Worm (Caenorhabditis elegans) whole organism, late embryonic: ENCODE measurements around the gene T05B4.13.

ENCODE experiments used
- C08G9.2 ChIP-seq: sonication (generic microtip); optimal IDR thresholded peaks from 2 replicates; lab custom pipeline; 2016; ENCODE audit warnings: mild to moderate bottlenecking, missing genetic modification characterization, moderate library complexity, missing compliant biosample characterization
- K02D7.2 ChIP-seq: sonication (generic microtip); optimal IDR thresholded peaks from 2 replicates; lab custom pipeline; 2017; ENCODE audit warnings: mild to moderate bottlenecking, missing genetic modification characterization, missing compliant biosample characterization
- K09A11.1 ChIP-seq: sonication (generic microtip); optimal IDR thresholded peaks from 2 replicates; lab custom pipeline; 2017; ENCODE audit warnings: antibody characterized with exemption, mild to moderate bottlenecking, missing genetic modification characterization, missing compliant biosample characterization; ENCODE audit not compliant: insufficient read depth
- T23F11.4 ChIP-seq: fragments of 200-800 bp; sonication (Bioruptor generic); optimal IDR thresholded peaks from 2 replicates; lab custom pipeline; 2018; ENCODE audit warnings: mild to moderate bottlenecking, missing genetic modification characterization, missing compliant biosample characterization
- Y22D7AL.16 ChIP-seq: sonication (generic microtip); optimal IDR thresholded peaks from 2 replicates; lab custom pipeline; 2016; ENCODE audit warnings: missing genetic modification characterization, missing compliant biosample characterization
- ceh-14 ChIP-seq: sonication (generic microtip); optimal IDR thresholded peaks from 2 replicates; lab custom pipeline; 2016; ENCODE audit warnings: missing genotype, missing genetic modification characterization, missing compliant biosample characterization
- ceh-18 ChIP-seq: sonication (generic microtip); optimal IDR thresholded peaks from 2 replicates; lab custom pipeline; 2016; ENCODE audit warnings: missing genetic modification characterization, missing compliant biosample characterization
- ceh-22 ChIP-seq: sonication (generic microtip); optimal IDR thresholded peaks from 2 replicates; lab custom pipeline; 2017; ENCODE audit warnings: missing biosample characterization, missing genetic modification characterization
- ceh-24 ChIP-seq: sonication (generic microtip); optimal IDR thresholded peaks from 2 replicates; lab custom pipeline; 2016; ENCODE audit warnings: mild to moderate bottlenecking, missing genetic modification characterization, missing compliant biosample characterization
- ceh-31 ChIP-seq: sonication (generic microtip); optimal IDR thresholded peaks from 2 replicates; lab custom pipeline; 2016; ENCODE audit warnings: missing genetic modification characterization, missing compliant biosample characterization
- ceh-34 ChIP-seq: sonication (generic microtip); optimal IDR thresholded peaks from 2 replicates; lab custom pipeline; 2016; ENCODE audit warnings: mild to moderate bottlenecking, missing genetic modification characterization, missing compliant biosample characterization
- ceh-45 ChIP-seq: fragments of 200-800 bp; sonication (Bioruptor generic); IDR thresholded peaks from 2 replicates; pipeline ENCODE4 v1.3.6; 2022; ENCODE audit warnings: missing genetic modification reagents, missing genetic modification characterization, missing compliant biosample characterization
- ceh-48 ChIP-seq: sonication (generic microtip); optimal IDR thresholded peaks from 2 replicates; lab custom pipeline; 2016; ENCODE audit warnings: missing genetic modification characterization, inconsistent platforms, missing compliant biosample characterization
- ceh-6 ChIP-seq: fragments of 200-800 bp; sonication (Bioruptor generic); optimal IDR thresholded peaks from 2 replicates; lab custom pipeline; 2018; ENCODE audit warnings: mild to moderate bottlenecking, missing genetic modification characterization, missing compliant biosample characterization
- ceh-9 ChIP-seq: sonication (generic microtip); optimal IDR thresholded peaks from 2 replicates; lab custom pipeline; 2016; ENCODE audit warnings: mild to moderate bottlenecking, missing genetic modification characterization, inconsistent platforms, missing compliant biosample characterization
- che-1 ChIP-seq: sonication (generic microtip); optimal IDR thresholded peaks from 2 replicates; lab custom pipeline; 2016; ENCODE audit warnings: mild to moderate bottlenecking, missing genetic modification characterization, missing compliant biosample characterization
- elt-2 ChIP-seq: sonication (generic microtip); optimal IDR thresholded peaks from 2 replicates; lab custom pipeline; 2016; ENCODE audit warnings: missing genetic modification reagents, missing genetic modification characterization, missing compliant biosample characterization
- elt-4 ChIP-seq: sonication (generic microtip); optimal IDR thresholded peaks from 2 replicates; lab custom pipeline; 2016; ENCODE audit warnings: missing genetic modification characterization, missing compliant biosample characterization
- ets-4 ChIP-seq: sonication (generic microtip); optimal IDR thresholded peaks from 2 replicates; lab custom pipeline; 2016; ENCODE audit warnings: missing genetic modification characterization, missing compliant biosample characterization
- eyg-1 ChIP-seq: sonication (generic microtip); optimal IDR thresholded peaks from 2 replicates; lab custom pipeline; 2016; ENCODE audit warnings: missing genotype, missing genetic modification characterization, missing compliant biosample characterization
- fkh-10 ChIP-seq: fragments of 150-350 bp; optimal IDR thresholded peaks from 2 replicates; lab custom pipeline; 2014; ENCODE audit warnings: missing biosample characterization, missing genetic modification reagents, missing genetic modification characterization
- fkh-6 ChIP-seq: sonication (generic microtip); optimal IDR thresholded peaks from 2 replicates; lab custom pipeline; 2016; ENCODE audit warnings: missing genetic modification characterization, missing compliant biosample characterization
- hlh-13 ChIP-seq: fragments of 200-800 bp; sonication (Bioruptor generic); optimal IDR thresholded peaks from 2 replicates; lab custom pipeline; 2018; ENCODE audit warnings: mild to moderate bottlenecking, missing genetic modification characterization, missing compliant biosample characterization
- hlh-15 ChIP-seq: sonication (generic microtip); optimal IDR thresholded peaks from 2 replicates; lab custom pipeline; 2016; ENCODE audit warnings: missing genetic modification characterization, missing compliant biosample characterization
- hlh-30 ChIP-seq: sonication (generic microtip); optimal IDR thresholded peaks from 2 replicates; lab custom pipeline; 2017; ENCODE audit warnings: antibody characterized with exemption, missing genetic modification characterization, missing compliant biosample characterization; ENCODE audit not compliant: insufficient read depth
- lim-6 ChIP-seq: sonication (generic microtip); optimal IDR thresholded peaks from 2 replicates; lab custom pipeline; 2016; ENCODE audit warnings: missing genetic modification characterization, missing compliant biosample characterization
- madf-2 ChIP-seq: sonication (generic microtip); optimal IDR thresholded peaks from 2 replicates; lab custom pipeline; 2017; ENCODE audit warnings: missing genetic modification characterization, missing compliant biosample characterization
- nfya-1 ChIP-seq: sonication (generic microtip); optimal IDR thresholded peaks from 2 replicates; lab custom pipeline; 2017; ENCODE audit warnings: missing genetic modification characterization, mild to moderate bottlenecking, missing compliant biosample characterization, antibody characterized with exemption, moderate library complexity
- nhr-232 ChIP-seq: sonication (generic microtip); optimal IDR thresholded peaks from 2 replicates; lab custom pipeline; 2016; ENCODE audit warnings: missing genetic modification characterization, missing compliant biosample characterization
- npax-4 ChIP-seq: sonication (generic microtip); optimal IDR thresholded peaks from 2 replicates; lab custom pipeline; 2016; ENCODE audit warnings: missing genetic modification characterization, missing compliant biosample characterization
- odd-2 ChIP-seq: sonication (generic microtip); optimal IDR thresholded peaks from 2 replicates; lab custom pipeline; 2017; ENCODE audit warnings: antibody characterized with exemption, mild to moderate bottlenecking, missing genetic modification characterization, missing compliant biosample characterization
- pag-3 ChIP-seq: sonication (generic microtip); optimal IDR thresholded peaks from 2 replicates; lab custom pipeline; 2016; ENCODE audit warnings: missing compliant biosample characterization, missing genetic modification characterization, borderline replicate concordance
- pat-9 ChIP-seq: fragments of 200-800 bp; sonication (Bioruptor generic); optimal IDR thresholded peaks from 2 replicates; lab custom pipeline; 2018; ENCODE audit warnings: mild to moderate bottlenecking, missing genetic modification characterization, moderate library complexity, missing compliant biosample characterization
- pax-1 ChIP-seq: fragments of 150-350 bp; optimal IDR thresholded peaks from 2 replicates; lab custom pipeline; 2014; ENCODE audit warnings: missing biosample characterization, missing genetic modification characterization
- pha-4 ChIP-seq: fragments of 150-350 bp; optimal IDR thresholded peaks from 2 replicates; lab custom pipeline; 2018; ENCODE audit warnings: missing biosample characterization, missing genetic modification reagents, missing genetic modification characterization
- pqm-1 ChIP-seq: sonication (generic microtip); optimal IDR thresholded peaks from 2 replicates; lab custom pipeline; 2016; ENCODE audit warnings: missing genetic modification characterization, missing compliant biosample characterization
- pros-1 ChIP-seq: fragments of 150-350 bp; optimal IDR thresholded peaks from 2 replicates; lab custom pipeline; 2014; ENCODE audit warnings: missing biosample characterization, missing genetic modification reagents, missing genetic modification characterization
- sdc-2 ChIP-seq: sonication (generic microtip); optimal IDR thresholded peaks from 2 replicates; lab custom pipeline; 2016; ENCODE audit warnings: missing genotype, missing genetic modification characterization, missing compliant biosample characterization
- sox-2 ChIP-seq: fragments of 200-800 bp; sonication (Bioruptor generic); IDR thresholded peaks from 2 replicates; pipeline ENCODE4 v1.3.6; 2022; ENCODE audit warnings: missing genetic modification reagents, missing genetic modification characterization, missing compliant biosample characterization
- sox-4 ChIP-seq: sonication (generic microtip); optimal IDR thresholded peaks from 2 replicates; lab custom pipeline; 2017; ENCODE audit warnings: mild to moderate bottlenecking, missing genetic modification characterization, inconsistent platforms, missing compliant biosample characterization
- syd-9 ChIP-seq: sonication (generic microtip); optimal IDR thresholded peaks from 2 replicates; lab custom pipeline; 2016; ENCODE audit warnings: mild to moderate bottlenecking, missing genetic modification characterization, moderate library complexity, missing compliant biosample characterization
- tbx-7 ChIP-seq: sonication (generic microtip); optimal IDR thresholded peaks from 2 replicates; lab custom pipeline; 2016; ENCODE audit warnings: missing genotype, missing genetic modification characterization, missing compliant biosample characterization
- unc-3 ChIP-seq, 2 experiments: fragments of 200-800 bp in 1 of 2; sonication (Bioruptor generic) in 1 of 2; sonication (generic microtip) in 1 of 2; conservative IDR thresholded peaks in 1 of 2; optimal IDR thresholded peaks in 1 of 2; 2 replicates each; pipeline versions ENCODE4 v1.3.6 to Lab custom; 2016 to 2022; ENCODE audit warnings: missing compliant biosample characterization in 2 of 2, missing genetic modification characterization in 2 of 2, missing genetic modification reagents in 1 of 2
- zip-5 ChIP-seq: sonication (generic microtip); optimal IDR thresholded peaks from 2 replicates; lab custom pipeline; 2016; ENCODE audit warnings: missing genetic modification characterization, missing compliant biosample characterization

Gene T05B4.13

ce11 chrV:4157291-4157690 lies 30.0 kb upstream of the T05B4.13 start (continued):
- no peak for TF ChIP-seq tbx-7 (tag; lab: Kevin White, UChicago)
- TF ChIP-seq eyg-1, result no peak
- no peak for TF ChIP-seq madf-2 (tag; lab: Kevin White, UChicago)
- TF ChIP-seq zip-5 (tag; lab: Kevin White, UChicago), result no peak
- TF ChIP-seq pat-9 (tag; lab: Kevin White, UChicago), result no peak
- TF ChIP-seq Y22D7AL.16 (tag; lab: Kevin White, UChicago), result no peak
- TF ChIP-seq elt-2 (tag; lab: Kevin White, UChicago), result peak; percentile 96
- no peak for TF ChIP-seq ets-4 (tag; lab: Kevin White, UChicago)
- no peak for TF ChIP-seq T23F11.4 (GFP tag; lab: Kevin White, UChicago)

- TF ChIP-seq syd-9, result no peak
- TF ChIP-seq unc-3 (GFP tag; conservative IDR thresholded peaks at IDR 0.05; lab: Robert Waterston, UW), result no peak
- no peak for TF ChIP-seq unc-3 (tag; optimal IDR thresholded peaks at IDR 0.05; lab: Kevin White, UChicago)
These were observed 24.9 kb upstream of the T05B4.13 start, which contains the start of gene Y45G5AM.6 for ce11 chrV:4152200-4152599. Gene Y45G5AM.6, minus strand, starts transcription at chrV:4152300.

- TF ChIP-seq elt-4 (peak; percentile 66), pag-3 (tag; lab: Kevin White, UChicago) (peak; percentile 0), ceh-24 (tag; lab: Kevin White, UChicago) (no peak)
- TF ChIP-seq, all 69 proteins: peak for 2
These were observed 24.1 kb upstream of the T05B4.13 start for ce11 chrV:4151400-4151799.

- TF ChIP-seq pros-1 (tag; lab: Kevin White, UChicago) (no peak), elt-4 (no peak), ceh-31 (no peak), zip-5 (tag; lab: Kevin White, UChicago) (no peak), hlh-15 (no peak), K09A11.1 (tag; lab: Kevin White, UChicago) (no peak), T23F11.4 (GFP tag; lab: Kevin White, UChicago) (no peak), fkh-6 (tag; lab: Kevin White, UChicago) (no peak), madf-2 (tag; lab: Kevin White, UChicago) (no peak), sox-2 (GFP tag; lab: Robert Waterston, UW) (no peak), unc-3 (GFP tag; conservative IDR thresholded peaks at IDR 0.05; lab: Robert Waterston, UW) (no peak), unc-3 (tag; optimal IDR thresholded peaks at IDR 0.05; lab: Kevin White, UChicago) (no peak)
These were observed 16.9 kb upstream of the T05B4.13 start, which contains the start of gene Y45G5AL.1 for ce11 chrV:4144205-4144604. Gene Y45G5AL.1, plus strand, starts transcription at chrV:4144505.

- peak; percentile 33 for TF ChIP-seq ceh-48 (tag; lab: Kevin White, UChicago)
- TF ChIP-seq ceh-6 (GFP tag; lab: Kevin White, UChicago), result no peak
- peak; percentile 42 for TF ChIP-seq nfya-1
- no peak for TF ChIP-seq hlh-13 (GFP tag; lab: Kevin White, UChicago)
- TF ChIP-seq pqm-1, result no peak
- no peak for TF ChIP-seq ceh-14
- no peak for TF ChIP-seq ceh-31
- no peak for TF ChIP-seq K02D7.2 (tag; lab: Kevin White, UChicago)
- no peak for TF ChIP-seq lim-6 (tag; lab: Kevin White, UChicago)
- no peak for TF ChIP-seq ceh-18
- no peak for TF ChIP-seq nhr-232 (tag; lab: Kevin White, UChicago)
- no peak for TF ChIP-seq ceh-22 (tag; lab: Kevin White, UChicago)
- TF ChIP-seq T23F11.4 (GFP tag; lab: Kevin White, UChicago), result no peak
- peak; percentile 96 for TF ChIP-seq hlh-30 (tag; lab: Kevin White, UChicago)
- no peak for TF ChIP-seq fkh-10 (GFP tag; lab: Kevin White, UChicago)
- TF ChIP-seq sox-4 (tag; lab: Kevin White, UChicago), result no peak
- TF ChIP-seq sdc-2 (tag; lab: Kevin White, UChicago), result no peak
- TF ChIP-seq ceh-34 (tag; lab: Kevin White, UChicago), result no peak
- no peak for TF ChIP-seq pha-4
- TF ChIP-seq ceh-9 (tag; lab: Kevin White, UChicago), result no peak
- TF ChIP-seq C08G9.2 (tag; lab: Kevin White, UChicago), result no peak
- no peak for TF ChIP-seq odd-2
- TF ChIP-seq ceh-24 (tag; lab: Kevin White, UChicago), result no peak
- peak; percentile 13 for TF ChIP-seq pax-1
- TF ChIP-seq ceh-45 (GFP tag; lab: Robert Waterston, UW), result no peak
- TF ChIP-seq che-1 (tag; lab: Kevin White, UChicago), result no peak
- TF ChIP-seq npax-4, result no peak
- TF ChIP-seq pat-9 (tag; lab: Kevin White, UChicago), result no peak
These were observed 15.7 kb upstream of the T05B4.13 start for ce11 chrV:4143034-4143433.
